Worm (Caenorhabditis elegans): ENCODE measurements around the gene islo-1.

DNA sequence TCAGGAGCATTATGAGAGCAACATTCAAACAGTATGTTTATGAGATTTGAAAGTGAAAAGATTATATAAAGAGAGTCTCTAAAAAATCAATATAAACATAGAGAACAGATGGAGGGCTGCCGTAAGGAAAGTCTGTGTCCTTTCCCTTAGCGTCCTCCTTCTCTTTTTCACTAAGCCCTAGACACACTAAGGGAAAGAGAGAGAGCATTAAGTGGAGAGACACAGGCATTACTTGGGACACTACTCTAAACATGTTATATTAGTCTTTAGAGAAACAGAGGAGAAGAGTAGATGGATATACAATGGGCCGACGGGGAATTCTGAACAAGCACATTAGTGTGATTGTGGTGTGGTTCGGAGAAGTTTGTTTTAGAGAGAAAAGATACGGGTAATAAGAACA lies 39.8 kb upstream of the islo-1 start:
- TF ChIP-seq hmg-20 (GFP tag; IDR thresholded peaks at IDR 0.05), result no peak
- no peak for TF ChIP-seq ztf-3 (GFP tag; optimal IDR thresholded peaks at IDR 0.05)
- TF ChIP-seq F55B11.4 (tag; optimal IDR thresholded peaks at IDR 0.05; ENCODE audit: borderline replicate concordance, insufficient read depth), result no peak
